Worm (Caenorhabditis elegans): Measurements from ENCODE around the gene F14H3.14.
A peak's percentile ranks its signal among the peaks of the same experiment; 100 is the strongest.

The F14H3.14 gene

ce11 chrV:16062788-16063187 is at the start of gene F14H3.14:
Gene F14H3.14, minus strand, starts transcription at chrV:16062888.
- no peak for TF ChIP-seq hpl-2 (GFP tag; optimal IDR thresholded peaks at IDR 0.05)
- no peak for TF ChIP-seq nhr-84 (tag; optimal IDR thresholded peaks at IDR 0.05)
- no peak for TF ChIP-seq efl-3 (GFP tag; optimal IDR thresholded peaks at IDR 0.05)
- TF ChIP-seq nhr-237 (tag; optimal IDR thresholded peaks at IDR 0.05) = no peak
- no peak for TF ChIP-seq pqm-1 (tag; optimal IDR thresholded peaks at IDR 0.05)
- TF ChIP-seq elt-3 (tag; optimal IDR thresholded peaks at IDR 0.05) = no peak
- TF ChIP-seq lir-3 (tag; optimal IDR thresholded peaks at IDR 0.05; ENCODE audit: poor library complexity) = no peak
- no peak for TF ChIP-seq fkh-8 (tag; optimal IDR thresholded peaks at IDR 0.05)
- no peak for TF ChIP-seq nhr-77 (tag; optimal IDR thresholded peaks at IDR 0.05)
- no peak for TF ChIP-seq xbp-1 (tag; optimal IDR thresholded peaks at IDR 0.05)
- TF ChIP-seq egl-27 (tag; optimal IDR thresholded peaks at IDR 0.05) = no peak
- no peak for TF ChIP-seq zip-4 (GFP tag; optimal IDR thresholded peaks at IDR 0.05)
- TF ChIP-seq lsy-2 (tag; optimal IDR thresholded peaks at IDR 0.05) = no peak
- no peak for TF ChIP-seq lin-39 (tag; optimal IDR thresholded peaks at IDR 0.05)

DNA sequence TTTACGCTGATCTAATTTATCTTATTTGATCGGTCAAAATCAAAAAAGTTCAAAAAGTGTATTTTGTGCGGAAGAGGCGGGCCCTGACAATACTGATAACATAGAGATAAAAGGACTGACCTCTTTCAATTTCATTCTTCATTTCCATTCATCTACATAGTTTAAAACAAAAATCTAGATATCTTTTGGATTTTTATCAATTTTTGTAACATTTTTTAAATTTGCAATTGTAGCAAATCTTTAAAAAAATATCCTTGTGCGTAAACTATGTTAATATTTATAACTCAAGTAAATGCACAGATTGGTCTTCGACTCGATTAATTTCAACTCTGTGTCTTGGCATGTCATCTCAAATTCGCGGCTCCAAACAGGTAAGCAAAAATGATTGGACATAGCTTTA is 40.9 kb upstream of the F14H3.14 start, which contains the start of gene argk-1:
Gene argk-1, plus strand, starts transcription at position 301 of the 400 bp plus-strand sequence.
- TF ChIP-seq nhr-28 (tag; optimal IDR thresholded peaks at IDR 0.05) (no peak), efl-3 (GFP tag; optimal IDR thresholded peaks at IDR 0.05) (no peak), vab-15 (tag; optimal IDR thresholded peaks at IDR 0.05) (no peak)

ce11 chrV:16100103-16100730 is 37.5 kb upstream of the F14H3.14 start, which contains the start of gene cth-1:
Gene cth-1, plus strand, starts transcription at chrV:16100680.
- TF ChIP-seq unc-98 (GFP tag; IDR thresholded peaks at IDR 0.05) = no peak
- TF ChIP-seq ceh-8 (GFP tag; optimal IDR thresholded peaks at IDR 0.05) = no peak
- TF ChIP-seq pax-3 (tag; optimal IDR thresholded peaks at IDR 0.05) = no peak
- no peak for TF ChIP-seq dpl-1 (GFP tag; optimal IDR thresholded peaks at IDR 0.05)
- TF ChIP-seq nhr-20 (tag; optimal IDR thresholded peaks at IDR 0.05) = peak; percentile 14
- TF ChIP-seq lin-14 (GFP tag; optimal IDR thresholded peaks at IDR 0.05) = peak; percentile 14
- no peak for TF ChIP-seq lsy-2 (tag; optimal IDR thresholded peaks at IDR 0.05)
- no peak for TF ChIP-seq fkh-10 (GFP tag; optimal IDR thresholded peaks at IDR 0.05)
- TF ChIP-seq elt-2 (tag; optimal IDR thresholded peaks at IDR 0.05) = peak; percentile 49
- peak in 3 of 6 experiments; percentile 38 to 67 (median 46) for TF ChIP-seq elt-3 (tag; optimal IDR thresholded peaks at IDR 0.05)
- peak in 1 of 2 experiments; percentile 1 for TF ChIP-seq mdl-1 (tag; optimal IDR thresholded peaks at IDR 0.05)
- TF ChIP-seq mab-9 (GFP tag; IDR thresholded peaks at IDR 0.05) = no peak
- no peak for TF ChIP-seq swsn-7 (tag; optimal IDR thresholded peaks at IDR 0.05)
- TF ChIP-seq vab-15 (tag; optimal IDR thresholded peaks at IDR 0.05) = no peak
- TF ChIP-seq fkh-4 (tag; optimal IDR thresholded peaks at IDR 0.05; ENCODE audit: borderline replicate concordance) = no peak
- TF ChIP-seq nhr-12 (tag; optimal IDR thresholded peaks at IDR 0.05) = no peak
- no peak for TF ChIP-seq nhr-90 (tag; optimal IDR thresholded peaks at IDR 0.05; ENCODE audit: poor library complexity)
- TF ChIP-seq efl-1 (optimal IDR thresholded peaks at IDR 0.05) = no peak
- TF ChIP-seq efl-1 (GFP tag; optimal IDR thresholded peaks at IDR 0.05 in 1 of 2) = peak in 1 of 2 experiments; percentile 88
- TF ChIP-seq nhr-85 (tag) = peak; percentile 72

ce11 chrV:16099441-16099840 is 36.8 kb upstream of the F14H3.14 start, which contains the start of gene str-7:
Gene str-7, minus strand, starts transcription at chrV:16099541.
- no peak for TF ChIP-seq alr-1 (tag; optimal IDR thresholded peaks at IDR 0.05; ENCODE audit: borderline replicate concordance)
- no peak for TF ChIP-seq efl-1 (optimal IDR thresholded peaks at IDR 0.05)
- TF ChIP-seq efl-1 (GFP tag; optimal IDR thresholded peaks at IDR 0.05 in 1 of 2) = no peak
- TF ChIP-seq pag-3 (tag; optimal IDR thresholded peaks at IDR 0.05; ENCODE audit: borderline replicate concordance, insufficient read depth) = no peak
- no peak for TF ChIP-seq grh-1 (GFP tag; IDR thresholded peaks at IDR 0.05)
- TF ChIP-seq sup-37 (GFP tag; optimal IDR thresholded peaks at IDR 0.05) = no peak
- TF ChIP-seq pax-3 (tag; optimal IDR thresholded peaks at IDR 0.05) = no peak
- no peak for TF ChIP-seq blmp-1 (tag; optimal IDR thresholded peaks at IDR 0.05)
- no peak for TF ChIP-seq Y116A8C.19 (tag; optimal IDR thresholded peaks at IDR 0.05; ENCODE audit: borderline replicate concordance)
- no peak for TF ChIP-seq zag-1 (tag; optimal IDR thresholded peaks at IDR 0.05)
- TF ChIP-seq lin-15B (tag; optimal IDR thresholded peaks at IDR 0.05) = no peak
- TF ChIP-seq ets-5 (GFP tag; IDR thresholded peaks at IDR 0.05) = no peak
